Worm (Caenorhabditis elegans) whole organism, young adult: ENCODE results near the gene C07G1.15.
A peak's percentile ranks its signal among the peaks of the same experiment; 100 is the strongest.

ENCODE experiments used
- B0019.2 ChIP-seq: fragments of 200-800 bp; sonication (Bioruptor generic); conservative IDR thresholded peaks from 2 replicates; pipeline ENCODE4 v1.3.6; 2022; ENCODE audit warnings: missing genetic modification reagents, missing genetic modification characterization, missing compliant biosample characterization
- B0336.3 ChIP-seq: fragments of 200-800 bp; sonication (Bioruptor generic); IDR thresholded peaks from 2 replicates; pipeline ENCODE4 v1.3.6; 2022; ENCODE audit warnings: missing genetic modification characterization, missing compliant biosample characterization
- C17E4.6 ChIP-seq: fragments of 200-800 bp; sonication (Bioruptor generic); IDR thresholded peaks from 2 replicates; pipeline ENCODE4 v1.3.6; 2022; ENCODE audit warnings: missing genetic modification reagents, missing genetic modification characterization, missing compliant biosample characterization
- K11D2.4 ChIP-seq: fragments of 200-800 bp; sonication (Bioruptor generic); IDR thresholded peaks from 2 replicates; pipeline ENCODE4 v1.3.6; 2022; ENCODE audit warnings: missing genetic modification reagents, missing genetic modification characterization, missing compliant biosample characterization
- T26A5.8 ChIP-seq: sonication (generic microtip); optimal IDR thresholded peaks from 2 replicates; lab custom pipeline; 2016; ENCODE audit warnings: missing genetic modification characterization, missing compliant biosample characterization
- Y95B8A.8 ChIP-seq: fragments of 200-800 bp; sonication (Bioruptor generic); IDR thresholded peaks from 2 replicates; pipeline ENCODE4 v1.3.6; 2022; ENCODE audit warnings: missing genetic modification reagents, missing genetic modification characterization, missing compliant biosample characterization
- ZK185.1 ChIP-seq: sonication (generic microtip); optimal IDR thresholded peaks from 2 replicates; lab custom pipeline; 2016; ENCODE audit warnings: mild to moderate bottlenecking, missing genetic modification characterization, missing compliant biosample characterization; ENCODE audit not compliant: poor library complexity, severe bottlenecking
- ama-1 ChIP-seq, 3 experiments: fragments of 150-350 bp in 1 of 3; sonication (generic microtip) in 2 of 3; optimal IDR thresholded peaks; 2 replicates each; lab custom pipeline; 2014 to 2018; ENCODE audit warnings: missing biosample characterization in 2 of 3, missing genetic modification characterization in 2 of 3, missing genetic modification reagents in 2 of 3
- aptf-2 ChIP-seq: fragments of 200-800 bp; sonication (Bioruptor generic); conservative IDR thresholded peaks from 2 replicates; pipeline ENCODE4 v1.3.6; 2022; ENCODE audit warnings: missing genetic modification reagents, missing genetic modification characterization, missing compliant biosample characterization
- aptf-3 ChIP-seq: fragments of 200-800 bp; sonication (Bioruptor generic); IDR thresholded peaks from 2 replicates; pipeline ENCODE4 v1.3.6; 2022; ENCODE audit warnings: missing genetic modification characterization, missing compliant biosample characterization
- atf-7 ChIP-seq: sonication (generic microtip); optimal IDR thresholded peaks from 2 replicates; lab custom pipeline; 2017; ENCODE audit warnings: mild to moderate bottlenecking, missing genetic modification characterization, missing compliant biosample characterization
- attf-5 ChIP-seq: fragments of 200-800 bp; sonication (Bioruptor generic); optimal IDR thresholded peaks from 2 replicates; lab custom pipeline; 2018; ENCODE audit warnings: mild to moderate bottlenecking, missing genetic modification characterization, missing compliant biosample characterization
- bed-1 ChIP-seq: fragments of 200-800 bp; sonication (Bioruptor generic); IDR thresholded peaks from 2 replicates; pipeline ENCODE4 v1.3.6; 2022; ENCODE audit warnings: missing genetic modification reagents, missing genetic modification characterization, missing compliant biosample characterization
- cebp-1 ChIP-seq, 2 experiments: fragments of 200-800 bp in 1 of 2; sonication (Bioruptor generic) in 1 of 2; sonication (generic microtip) in 1 of 2; IDR thresholded peaks in 1 of 2; optimal IDR thresholded peaks in 1 of 2; 2 replicates each; pipeline versions ENCODE4 v1.3.6 to Lab custom; 2017 to 2022; ENCODE audit warnings: missing compliant biosample characterization in 2 of 2, missing genetic modification characterization in 2 of 2, mild to moderate bottlenecking in 1 of 2, missing genetic modification reagents in 1 of 2, moderate library complexity in 1 of 2
- ceh-40 ChIP-seq: fragments of 200-800 bp; sonication (Bioruptor generic); IDR thresholded peaks from 2 replicates; pipeline ENCODE4 v1.3.6; 2022; ENCODE audit warnings: missing genetic modification characterization, missing compliant biosample characterization
- ceh-58 ChIP-seq: fragments of 200-800 bp; sonication (Bioruptor generic); IDR thresholded peaks from 2 replicates; pipeline ENCODE4 v1.3.6; 2022; ENCODE audit warnings: missing genetic modification characterization, missing compliant biosample characterization
- ceh-79 ChIP-seq: sonication (generic microtip); optimal IDR thresholded peaks from 2 replicates; lab custom pipeline; 2017; ENCODE audit warnings: mild to moderate bottlenecking, missing genetic modification characterization, missing compliant biosample characterization
- ceh-91 ChIP-seq: fragments of 200-800 bp; sonication (Bioruptor generic); IDR thresholded peaks from 2 replicates; pipeline ENCODE4 v1.3.6; 2022; ENCODE audit warnings: missing genetic modification reagents, missing genetic modification characterization, missing compliant biosample characterization
- dox-1 ChIP-seq: fragments of 200-800 bp; sonication (Bioruptor generic); IDR thresholded peaks from 2 replicates; pipeline ENCODE4 v1.3.6; 2022; ENCODE audit warnings: missing genetic modification reagents, missing genetic modification characterization, missing compliant biosample characterization
- dpff-1 ChIP-seq: sonication (generic microtip); optimal IDR thresholded peaks from 2 replicates; lab custom pipeline; 2017; ENCODE audit warnings: mild to moderate bottlenecking, missing genetic modification characterization, missing compliant biosample characterization
- dpl-1 ChIP-seq: fragments of 150-350 bp; optimal IDR thresholded peaks from 2 replicates; lab custom pipeline; 2014; ENCODE audit warnings: missing biosample characterization, missing genetic modification reagents, missing genetic modification characterization
- egrh-3 ChIP-seq: fragments of 200-800 bp; sonication (Bioruptor generic); IDR thresholded peaks from 2 replicates; pipeline ENCODE4 v1.3.6; 2022; ENCODE audit warnings: missing genetic modification reagents, missing genetic modification characterization, missing compliant biosample characterization
- ekl-4 ChIP-seq: fragments of 200-800 bp; sonication (Bioruptor generic); IDR thresholded peaks from 2 replicates; pipeline ENCODE4 v1.3.6; 2022; ENCODE audit warnings: missing genetic modification reagents, missing genetic modification characterization, missing compliant biosample characterization
- ets-4 ChIP-seq: fragments of 200-800 bp; sonication (Bioruptor generic); optimal IDR thresholded peaks from 2 replicates; lab custom pipeline; 2018; ENCODE audit warnings: mild to moderate bottlenecking, missing genetic modification characterization, missing compliant biosample characterization
- hmg-20 ChIP-seq: fragments of 200-800 bp; sonication (Bioruptor generic); IDR thresholded peaks from 2 replicates; pipeline ENCODE4 v1.3.6; 2022; ENCODE audit warnings: missing genetic modification reagents, missing genetic modification characterization, missing compliant biosample characterization
- lir-1 ChIP-seq: fragments of 200-800 bp; sonication (Bioruptor generic); conservative IDR thresholded peaks from 2 replicates; pipeline ENCODE4 v1.3.6; 2022; ENCODE audit warnings: missing genetic modification reagents, missing genetic modification characterization, missing compliant biosample characterization
- lsy-27 ChIP-seq: sonication (generic microtip); optimal IDR thresholded peaks from 2 replicates; lab custom pipeline; 2017; ENCODE audit warnings: missing genetic modification characterization, mild to moderate bottlenecking, missing compliant biosample characterization, antibody characterized with exemption, missing genotype, borderline replicate concordance; ENCODE audit not compliant: insufficient read depth
- madf-10 ChIP-seq: sonication (generic microtip); optimal IDR thresholded peaks from 2 replicates; lab custom pipeline; 2016; ENCODE audit warnings: mild to moderate bottlenecking, missing genetic modification characterization, missing compliant biosample characterization
- madf-3 ChIP-seq: fragments of 200-800 bp; sonication (Bioruptor generic); IDR thresholded peaks from 2 replicates; pipeline ENCODE4 v1.3.6; 2022; ENCODE audit warnings: missing genetic modification reagents, missing genetic modification characterization, missing compliant biosample characterization
- mcd-1 ChIP-seq: fragments of 200-800 bp; sonication (Bioruptor generic); IDR thresholded peaks from 2 replicates; pipeline ENCODE4 v1.3.6; 2022; ENCODE audit warnings: missing genetic modification reagents, missing genetic modification characterization, missing compliant biosample characterization
- mel-28 ChIP-seq: sonication (generic microtip); optimal IDR thresholded peaks from 2 replicates; lab custom pipeline; 2016; ENCODE audit warnings: borderline replicate concordance, mild to moderate bottlenecking, missing genetic modification characterization, missing compliant biosample characterization
- mes-4 ChIP-seq: sonication (generic microtip); optimal IDR thresholded peaks from 2 replicates; lab custom pipeline; 2016; ENCODE audit warnings: missing genotype, missing genetic modification characterization, missing compliant biosample characterization
- mxl-1 ChIP-seq: sonication (generic microtip); optimal IDR thresholded peaks from 2 replicates; lab custom pipeline; 2016; ENCODE audit warnings: missing genetic modification characterization, missing compliant biosample characterization
- nhr-80 ChIP-seq: sonication (generic microtip); optimal IDR thresholded peaks from 2 replicates; lab custom pipeline; 2016; ENCODE audit warnings: missing genetic modification characterization, missing compliant biosample characterization
- pbrm-1 ChIP-seq: fragments of 200-800 bp; sonication (Bioruptor generic); IDR thresholded peaks from 2 replicates; pipeline ENCODE4 v1.3.6; 2022; ENCODE audit warnings: missing genetic modification reagents, missing genetic modification characterization, missing compliant biosample characterization
- pha-4 ChIP-seq: fragments of 150-350 bp; sonication (generic microtip); optimal IDR thresholded peaks from 2 replicates; lab custom pipeline; 2014; ENCODE audit warnings: missing biosample characterization, missing genetic modification reagents, missing genetic modification characterization
- repo-1 ChIP-seq: sonication (generic microtip); optimal IDR thresholded peaks from 2 replicates; lab custom pipeline; 2017; ENCODE audit warnings: mild to moderate bottlenecking, missing genetic modification characterization, missing compliant biosample characterization
- sdz-38 ChIP-seq: sonication (generic microtip); optimal IDR thresholded peaks from 2 replicates; lab custom pipeline; 2016; ENCODE audit warnings: missing genotype, missing genetic modification characterization, missing compliant biosample characterization
- sea-2 ChIP-seq: fragments of 200-800 bp; sonication (Bioruptor generic); IDR thresholded peaks from 2 replicates; pipeline ENCODE4 v1.3.6; 2022; ENCODE audit warnings: missing genetic modification characterization, missing compliant biosample characterization
- snpc-1.3 ChIP-seq: sonication (generic microtip); optimal IDR thresholded peaks from 2 replicates; lab custom pipeline; 2017; ENCODE audit warnings: missing genetic modification characterization, mild to moderate bottlenecking, missing compliant biosample characterization, antibody characterized with exemption, moderate library complexity, missing genotype, missing genetic modification reagents; ENCODE audit not compliant: insufficient read depth
- tbx-9 ChIP-seq: sonication (generic microtip); optimal IDR thresholded peaks from 2 replicates; lab custom pipeline; 2016; ENCODE audit warnings: borderline replicate concordance, missing genetic modification characterization, inconsistent platforms, missing compliant biosample characterization
- tlf-1 ChIP-seq: fragments of 200-800 bp; sonication (Bioruptor generic); optimal IDR thresholded peaks from 2 replicates; lab custom pipeline; 2018; ENCODE audit warnings: mild to moderate bottlenecking, missing genetic modification characterization, missing compliant biosample characterization
- unc-130 ChIP-seq: sonication (generic microtip); optimal IDR thresholded peaks from 2 replicates; lab custom pipeline; 2016; ENCODE audit warnings: missing genetic modification reagents, missing genetic modification characterization, missing compliant biosample characterization
- zim-3 ChIP-seq: sonication (generic microtip); optimal IDR thresholded peaks from 2 replicates; lab custom pipeline; 2017; ENCODE audit warnings: mild to moderate bottlenecking, missing genetic modification characterization, moderate library complexity, missing compliant biosample characterization
- ztf-25 ChIP-seq: fragments of 200-800 bp; sonication (Bioruptor generic); IDR thresholded peaks from 2 replicates; pipeline ENCODE4 v1.3.6; 2022; ENCODE audit warnings: missing genetic modification reagents, missing genetic modification characterization, missing compliant biosample characterization
- ztf-3 ChIP-seq: fragments of 200-800 bp; sonication (Bioruptor generic); optimal IDR thresholded peaks from 2 replicates; lab custom pipeline; 2018; ENCODE audit warnings: mild to moderate bottlenecking, missing genetic modification characterization, missing compliant biosample characterization

Gene C07G1.15

ce11 chrIV:8133536-8133935 lies 36.2 kb upstream of the C07G1.15 start, which contains the start of gene sph-1 (continued):
- TF ChIP-seq ceh-58 (GFP tag; lab: Robert Waterston, UW) (no peak), snpc-1.3 (tag; lab: Kevin White, UChicago) (peak; percentile 4), bed-1 (GFP tag; lab: Robert Waterston, UW) (no peak), madf-10 (tag; lab: Kevin White, UChicago) (peak; percentile 42), B0336.3 (GFP tag; lab: Robert Waterston, UW) (peak; percentile 61; the same call in 1 of the 2 replicates)

ce11 chrIV:8136005-8136512 lies 33.7 kb upstream of the C07G1.15 start, which contains the start of the genes isp-1 and islo-1:
isp-1 (minus strand) TSS chrIV:8136055.
islo-1 (plus strand) TSS chrIV:8136389.
- TF ChIP-seq cebp-1 (GFP tag; IDR thresholded peaks at IDR 0.05; lab: Robert Waterston, UW) (no peak), cebp-1 (tag; optimal IDR thresholded peaks at IDR 0.05; lab: Kevin White, UChicago) (no peak), attf-5 (GFP tag; lab: Kevin White, UChicago) (peak; percentile 82), C17E4.6 (GFP tag; lab: Robert Waterston, UW) (no peak), ZK185.1 (tag; lab: Kevin White, UChicago) (no peak), K11D2.4 (no peak), sea-2 (GFP tag; lab: Robert Waterston, UW) (no peak), nhr-80 (peak; percentile 57), zim-3 (no peak), atf-7 (no peak), madf-3 (peak; percentile 92), Y95B8A.8 (GFP tag; lab: Robert Waterston, UW) (no peak), tbx-9 (tag; lab: Kevin White, UChicago) (no peak), mel-28 (no peak), lsy-27 (tag; lab: Kevin White, UChicago) (no peak), unc-130 (GFP tag; lab: Kevin White, UChicago) (no peak), pha-4 (no peak), madf-10 (tag; lab: Kevin White, UChicago) (no peak), dpff-1 (tag; lab: Kevin White, UChicago) (no peak), sdz-38 (tag; lab: Kevin White, UChicago) (no peak), ets-4 (GFP tag; lab: Kevin White, UChicago) (no peak), ceh-79 (tag; lab: Kevin White, UChicago) (no peak), hmg-20 (GFP tag; lab: Robert Waterston, UW) (no peak), dox-1 (peak; percentile 45; the same call in 1 of the 2 replicates), B0019.2 (no peak), mes-4 (tag; lab: Kevin White, UChicago) (no peak), egrh-3 (GFP tag; lab: Robert Waterston, UW) (no peak), T26A5.8 (no peak), mcd-1 (GFP tag; lab: Robert Waterston, UW) (peak; percentile 81), aptf-3 (GFP tag; lab: Robert Waterston, UW) (no peak), lir-1 (GFP tag; lab: Robert Waterston, UW) (no peak), pbrm-1 (GFP tag; lab: Robert Waterston, UW) (no peak), ceh-91 (GFP tag; lab: Robert Waterston, UW) (0 out of 2 replicates have a peak, but pooled peaks have one; percentile 19), repo-1 (tag; lab: Kevin White, UChicago) (no peak), ztf-3 (GFP tag; lab: Kevin White, UChicago) (no peak), mxl-1 (tag; lab: Kevin White, UChicago) (no peak), dpl-1 (peak; percentile 33), tlf-1 (GFP tag; lab: Kevin White, UChicago) (no peak), aptf-2 (GFP tag; lab: Robert Waterston, UW) (no peak), ekl-4 (no peak), ztf-25 (GFP tag; lab: Robert Waterston, UW) (no peak), ama-1 (optimal IDR thresholded peaks at IDR 0.05; lab: Kevin White, UChicago) (no peak), ama-1 (GFP tag; optimal IDR thresholded peaks at IDR 0.05; lab: Kevin White, UChicago) (no peak), ceh-40 (GFP tag; lab: Robert Waterston, UW) (no peak)
